Fruit fly (Drosophila melanogaster) whole organism, embryonic: ENCODE measurements around the gene CG14882.

Experiments used
- Antp ChIP-seq: fragments of 200-800 bp; sonication (Bioruptor generic); optimal IDR thresholded peaks from 3 replicates; lab custom pipeline; 2016; ENCODE audit warnings: missing biosample characterization, missing genetic modification characterization
- Asciz ChIP-seq: fragments of 200-800 bp; sonication (Bioruptor generic); optimal IDR thresholded peaks from 2 replicates; lab custom pipeline; 2017; ENCODE audit warnings: missing biosample characterization, mild to moderate bottlenecking, missing genetic modification characterization, missing genetic modification reagents
- B-H2 ChIP-seq: fragments of 200-800 bp; sonication (Bioruptor generic); optimal IDR thresholded peaks from 2 replicates; lab custom pipeline; 2018; ENCODE audit warnings: missing biosample characterization, mild to moderate bottlenecking, missing genetic modification characterization
- BEAF-32 ChIP-seq: fragments of 200-800 bp; sonication (Bioruptor generic); optimal IDR thresholded peaks from 3 replicates; lab custom pipeline; 2017; ENCODE audit warnings: missing biosample characterization, missing genetic modification characterization, mild to moderate bottlenecking, moderate library complexity, missing genetic modification reagents
- CG10209 ChIP-seq: fragments of 200-800 bp; sonication (Bioruptor generic); optimal IDR thresholded peaks from 3 replicates; lab custom pipeline; 2017; ENCODE audit warnings: missing biosample characterization, mild to moderate bottlenecking, missing genetic modification characterization, missing genetic modification reagents
- CG10366 ChIP-seq: fragments of 200-800 bp; sonication (Bioruptor generic); IDR thresholded peaks from 2 replicates; pipeline ENCODE4 v1.3.6; 2022; ENCODE audit warnings: missing biosample characterization, missing genetic modification characterization
- CG10959 ChIP-seq: fragments of 200-800 bp; sonication (Bioruptor generic); IDR thresholded peaks from 2 replicates; pipeline ENCODE4 v1.3.6; 2022; ENCODE audit warnings: missing biosample characterization, missing genetic modification characterization
- CG11085 ChIP-seq: fragments of 200-800 bp; sonication (Bioruptor generic); IDR thresholded peaks from 2 replicates; pipeline ENCODE4 v1.3.6; 2022; ENCODE audit warnings: missing biosample characterization, missing genetic modification characterization
- CG11398 ChIP-seq: fragments of 200-800 bp; sonication (Bioruptor generic); optimal IDR thresholded peaks from 2 replicates; lab custom pipeline; 2016; ENCODE audit warnings: missing biosample characterization, missing genetic modification characterization
- CG12942 ChIP-seq: fragments of 200-800 bp; sonication (Bioruptor generic); optimal IDR thresholded peaks from 3 replicates; lab custom pipeline; 2016; ENCODE audit warnings: missing biosample characterization, missing genetic modification characterization
- CG13287 ChIP-seq: fragments of 200-800 bp; sonication (Bioruptor generic); IDR thresholded peaks from 2 replicates; pipeline ENCODE4 v1.3.6; 2022; ENCODE audit warnings: missing biosample characterization, missing genetic modification characterization; ENCODE audit not compliant: partially characterized antibody
- CG15514 ChIP-seq: fragments of 200-800 bp; sonication (Bioruptor generic); optimal IDR thresholded peaks from 3 replicates; lab custom pipeline; 2017; ENCODE audit warnings: missing biosample characterization, missing genetic modification characterization, mild to moderate bottlenecking, moderate library complexity, missing genetic modification reagents
- CG18476 ChIP-seq: fragments of 200-800 bp; sonication (Bioruptor generic); optimal IDR thresholded peaks from 2 replicates; lab custom pipeline; 2016; ENCODE audit warnings: missing biosample characterization, mild to moderate bottlenecking, missing genetic modification characterization
- CG2116 ChIP-seq: fragments of 200-800 bp; sonication (Bioruptor generic); optimal IDR thresholded peaks from 3 replicates; lab custom pipeline; 2018; ENCODE audit warnings: missing biosample characterization, mild to moderate bottlenecking, missing genetic modification characterization
- CG34224 ChIP-seq: fragments of 200-800 bp; sonication (Bioruptor generic); IDR thresholded peaks from 3 replicates; pipeline ENCODE4 v1.3.6; 2022; ENCODE audit warnings: missing biosample characterization, missing genetic modification characterization; ENCODE audit not compliant: partially characterized antibody
- CG6791 ChIP-seq: fragments of 200-800 bp; sonication (Bioruptor generic); IDR thresholded peaks from 3 replicates; pipeline ENCODE4 v1.3.6; 2022; ENCODE audit warnings: missing biosample characterization, missing genetic modification characterization; ENCODE audit not compliant: partially characterized antibody
- CG8478 ChIP-seq: fragments of >200 bp; optimal IDR thresholded peaks from 2 replicates; lab custom pipeline; 2018
- CG9932 ChIP-seq: fragments of 200-800 bp; sonication (Bioruptor generic); IDR thresholded peaks from 2 replicates; pipeline ENCODE4 v1.3.6; 2022; ENCODE audit warnings: missing biosample characterization, missing genetic modification characterization
- CTCF ChIP-seq: fragments of 200-800 bp; sonication (Bioruptor generic); optimal IDR thresholded peaks from 2 replicates; lab custom pipeline; 2017; ENCODE audit warnings: missing biosample characterization, mild to moderate bottlenecking, missing genetic modification characterization, moderate library complexity
- CoRest ChIP-seq: fragments of 200-800 bp; sonication (Bioruptor generic); optimal IDR thresholded peaks from 3 replicates; lab custom pipeline; 2018; ENCODE audit warnings: missing biosample characterization, mild to moderate bottlenecking, missing genetic modification characterization, moderate library complexity
- Doc3 ChIP-seq: fragments of 200-800 bp; sonication (Bioruptor generic); IDR thresholded peaks from 3 replicates; pipeline ENCODE4 v1.3.6; 2022; ENCODE audit warnings: missing biosample characterization, missing genetic modification characterization; ENCODE audit not compliant: partially characterized antibody
- E2f2 ChIP-seq: fragments of 200-800 bp; sonication (Bioruptor generic); IDR thresholded peaks from 2 replicates; pipeline ENCODE4 v1.3.6; 2022; ENCODE audit warnings: missing biosample characterization, missing genetic modification characterization
- Med ChIP-seq: fragments of 200-800 bp; sonication (Bioruptor generic); peaks from one replicate; lab custom pipeline; 2016; ENCODE audit warnings: missing biosample characterization, missing genetic modification characterization, mild to moderate bottlenecking, inconsistent platforms, moderate library complexity
- NK7.1 ChIP-seq: fragments of 200-800 bp; sonication (Bioruptor generic); optimal IDR thresholded peaks from 3 replicates; lab custom pipeline; 2016; ENCODE audit warnings: missing biosample characterization, missing genetic modification characterization
- Neu2 ChIP-seq: fragments of 200-800 bp; sonication (Bioruptor generic); optimal IDR thresholded peaks from 3 replicates; lab custom pipeline; 2016; ENCODE audit warnings: missing biosample characterization, missing genetic modification characterization, borderline replicate concordance
- Oli ChIP-seq: fragments of 200-800 bp; sonication (Bioruptor generic); optimal IDR thresholded peaks from 2 replicates; lab custom pipeline; 2018; ENCODE audit warnings: missing biosample characterization, mild to moderate bottlenecking, missing genetic modification characterization, moderate library complexity
- Opbp ChIP-seq: fragments of 200-800 bp; sonication (Bioruptor generic); IDR thresholded peaks from 3 replicates; pipeline ENCODE4 v1.3.6; 2022; ENCODE audit warnings: missing biosample characterization, missing genetic modification characterization; ENCODE audit not compliant: partially characterized antibody
- Six4 ChIP-seq: fragments of 200-800 bp; sonication (Bioruptor generic); optimal IDR thresholded peaks from 2 replicates; lab custom pipeline; 2016; ENCODE audit warnings: missing biosample characterization, missing genetic modification characterization
- YL-1 ChIP-seq: fragments of 200-800 bp; sonication (Bioruptor generic); optimal IDR thresholded peaks from 3 replicates; lab custom pipeline; 2017; ENCODE audit warnings: missing biosample characterization, mild to moderate bottlenecking, missing genetic modification characterization
- amos ChIP-seq: fragments of 200-800 bp; sonication (Bioruptor generic); IDR thresholded peaks from 2 replicates; pipeline ENCODE4 v1.3.6; 2022; ENCODE audit warnings: missing biosample characterization, missing genetic modification characterization; ENCODE audit not compliant: partially characterized antibody
- bab2 ChIP-seq: fragments of 200-800 bp; sonication (Bioruptor generic); optimal IDR thresholded peaks from 2 replicates; lab custom pipeline; 2016; ENCODE audit warnings: missing biosample characterization, missing genetic modification characterization
- dmrt11E ChIP-seq: fragments of 200-800 bp; sonication (Bioruptor generic); optimal IDR thresholded peaks from 3 replicates; lab custom pipeline; 2018; ENCODE audit warnings: missing biosample characterization, mild to moderate bottlenecking, missing genetic modification characterization, moderate library complexity
- dpn ChIP-seq, 2 experiments: fragments of 200-800 bp; sonication (Bioruptor generic); optimal IDR thresholded peaks; 3 replicates each; lab custom pipeline; 2016; ENCODE audit warnings: missing biosample characterization in 2 of 2, missing genetic modification characterization in 2 of 2
- fd96Cb ChIP-seq: fragments of 200-800 bp; sonication (Bioruptor generic); optimal IDR thresholded peaks from 2 replicates; lab custom pipeline; 2018; ENCODE audit warnings: missing biosample characterization, mild to moderate bottlenecking, missing genetic modification characterization, moderate library complexity
- gfzf ChIP-seq: fragments of 200-800 bp; sonication (Bioruptor generic); optimal IDR thresholded peaks from 2 replicates; lab custom pipeline; 2016; ENCODE audit warnings: missing biosample characterization, mild to moderate bottlenecking, missing genetic modification characterization, moderate library complexity
- hbn ChIP-seq: fragments of 200-800 bp; sonication (Bioruptor generic); IDR thresholded peaks from 2 replicates; pipeline ENCODE4 v1.3.6; 2022; ENCODE audit warnings: missing biosample characterization, missing genetic modification characterization; ENCODE audit not compliant: partially characterized antibody
- kah ChIP-seq: fragments of 200-800 bp; sonication (Bioruptor generic); optimal IDR thresholded peaks from 2 replicates; lab custom pipeline; 2018; ENCODE audit warnings: missing biosample characterization, mild to moderate bottlenecking, missing genetic modification characterization
- knrl ChIP-seq: fragments of 200-800 bp; sonication (Bioruptor generic); IDR thresholded peaks from 3 replicates; pipeline ENCODE4 v1.3.6; 2022; ENCODE audit warnings: missing biosample characterization, missing genetic modification characterization; ENCODE audit not compliant: partially characterized antibody
- mirr ChIP-seq: fragments of 200-800 bp; sonication (Bioruptor generic); optimal IDR thresholded peaks from 3 replicates; lab custom pipeline; 2018; ENCODE audit warnings: missing biosample characterization, mild to moderate bottlenecking, missing genetic modification characterization
- sens ChIP-seq: fragments of 200-800 bp; sonication (Bioruptor generic); peaks from one replicate; lab custom pipeline; 2016; ENCODE audit warnings: missing biosample characterization, missing genetic modification characterization
- sna ChIP-seq: fragments of 200-800 bp; sonication (Bioruptor generic); IDR thresholded peaks from 2 replicates; pipeline ENCODE4 v1.3.6; 2022; ENCODE audit warnings: missing biosample characterization, missing genetic modification characterization; ENCODE audit not compliant: partially characterized antibody
- vnd ChIP-seq: fragments of 200-800 bp; sonication (Bioruptor generic); IDR thresholded peaks from 3 replicates; pipeline ENCODE4 v1.3.6; 2022; ENCODE audit warnings: missing biosample characterization, missing genetic modification characterization; ENCODE audit not compliant: partially characterized antibody
- wek ChIP-seq: fragments of 200-800 bp; sonication (Bioruptor generic); optimal IDR thresholded peaks from 3 replicates; lab custom pipeline; 2018; ENCODE audit warnings: missing biosample characterization, mild to moderate bottlenecking, missing genetic modification characterization, moderate library complexity
- zen2 ChIP-seq: fragments of 200-800 bp; sonication (Bioruptor generic); IDR thresholded peaks from 3 replicates; pipeline ENCODE4 v1.3.6; 2022; ENCODE audit warnings: missing biosample characterization, missing genetic modification characterization; ENCODE audit not compliant: partially characterized antibody

CG14882 gene

DNA sequence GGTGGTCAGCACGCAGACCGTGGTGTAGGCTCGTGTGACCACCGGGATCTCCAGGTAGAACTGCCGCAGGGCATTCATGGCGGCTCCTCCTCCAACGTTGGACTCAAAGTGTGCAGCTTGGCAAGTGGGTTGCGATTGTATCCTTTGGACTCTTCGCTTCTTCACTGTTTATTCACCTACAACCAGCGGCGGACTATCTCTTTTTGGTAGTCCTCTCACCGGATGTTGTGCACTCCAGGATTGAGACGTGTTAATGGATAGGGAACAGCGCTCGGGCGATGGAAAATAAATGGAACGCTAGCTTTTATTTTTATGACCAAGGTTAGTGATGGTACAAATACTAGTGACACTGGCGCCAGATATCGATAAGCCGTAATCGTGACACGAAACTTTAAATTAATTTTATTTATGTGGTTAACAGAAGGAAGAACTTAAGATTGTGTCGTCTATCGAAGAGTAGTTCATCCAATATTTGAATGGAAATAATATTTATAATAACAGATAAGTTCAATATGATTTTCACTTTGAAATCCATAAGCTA lies 40.9 kb downstream of the CG14882 start, which contains the start of gene Der-2 (continued):
- TF ChIP-seq CG9932 (GFP tag; lab: Robert Waterston, UW) (0 out of 2 replicates have a peak, but pooled peaks have one; percentile 3), CG11398 (GFP tag; lab: Kevin White, UChicago) (no peak), sens (peak; percentile 63), sna (peak; percentile 97), NK7.1 (GFP tag; lab: Kevin White, UChicago) (no peak), CG10209 (GFP tag; lab: Kevin White, UChicago) (no peak), Doc3 (peak; percentile 95), CG13287 (GFP tag; lab: Robert Waterston, UW) (peak; percentile 97), knrl (peak; percentile 87), mirr (no peak), CG34224 (peak; percentile 96), Oli (no peak), hbn (peak; percentile 90), CTCF (peak; percentile 20), dpn (GFP tag; optimal IDR thresholded peaks at IDR 0.05; lab: Kevin White, UChicago) (no peak), dmrt11E (tag; lab: Kevin White, UChicago) (no peak), fd96Cb (no peak), YL-1 (GFP tag; lab: Kevin White, UChicago) (peak; percentile 5), Asciz (GFP tag; lab: Kevin White, UChicago) (no peak), E2f2 (GFP tag; lab: Robert Waterston, UW) (peak; percentile 85), CG2116 (GFP tag; lab: Kevin White, UChicago) (peak; percentile 8), BEAF-32 (GFP tag; lab: Kevin White, UChicago) (peak; percentile 77), amos (peak; percentile 89), CG15514 (GFP tag; lab: Kevin White, UChicago) (peak; percentile 66), Opbp (peak; percentile 91), CG6791 (GFP tag; lab: Robert Waterston, UW) (peak; percentile 93), vnd (GFP tag; lab: Robert Waterston, UW) (peak; percentile 78), zen2 (GFP tag; lab: Robert Waterston, UW) (peak; percentile 93)

DNA sequence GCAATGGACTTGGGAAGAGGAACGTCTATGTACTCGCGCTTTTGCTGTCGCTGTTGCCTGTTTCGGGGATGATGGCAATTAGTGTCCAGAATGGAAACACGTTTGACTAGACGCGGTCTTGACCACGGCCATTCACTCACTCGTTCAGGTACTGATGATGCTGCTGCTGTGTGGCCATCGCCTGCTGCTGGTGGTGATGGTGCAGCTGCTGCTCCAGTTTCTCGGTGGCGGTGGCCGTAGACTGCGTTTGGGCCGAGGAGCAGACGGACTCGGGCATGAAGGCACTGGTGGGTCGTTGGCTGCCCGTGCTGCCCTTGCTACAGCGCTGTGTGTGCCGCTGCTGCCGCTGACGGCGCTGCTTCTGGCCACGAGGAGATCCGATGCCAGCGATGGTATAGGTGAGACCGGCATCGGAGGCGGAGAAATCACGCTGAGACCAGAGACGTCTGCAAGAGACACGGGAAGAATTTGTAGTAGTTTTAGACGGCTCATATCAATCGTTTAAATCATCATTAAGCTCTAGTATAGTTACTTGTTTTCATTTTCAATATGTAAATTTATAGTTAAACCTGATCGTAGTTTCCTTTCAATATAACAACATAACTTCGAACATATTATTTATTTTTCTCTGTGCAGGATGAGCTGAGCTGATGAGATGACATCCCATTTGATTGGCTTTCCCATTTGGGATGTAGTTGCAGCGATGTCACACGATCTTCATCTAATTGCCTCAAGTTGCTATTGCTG lies 42.7 kb downstream of the CG14882 start:
- TF ChIP-seq Six4 (GFP tag; lab: Kevin White, UChicago) (no peak), CG18476 (no peak), bab2 (GFP tag; lab: Kevin White, UChicago) (no peak), Med (peak; percentile 59), gfzf (GFP tag; lab: Kevin White, UChicago) (no peak), CG8478 (lab: Kevin White, UChicago) (peak; percentile 66), kah (GFP tag; lab: Kevin White, UChicago) (no peak), CoRest (tag; lab: Kevin White, UChicago) (no peak), CG10959 (no peak), CG10366 (GFP tag; lab: Robert Waterston, UW) (no peak), Antp (GFP tag; lab: Kevin White, UChicago) (no peak), B-H2 (GFP tag; lab: Kevin White, UChicago) (no peak), Neu2 (GFP tag; lab: Kevin White, UChicago) (no peak), CG11085 (no peak), wek (GFP tag; lab: Kevin White, UChicago) (no peak), CG12942 (GFP tag; lab: Kevin White, UChicago) (no peak)
